Fruit fly (Drosophila melanogaster) whole organism, larva: ENCODE results near the gene Osi12.

Experiments
- noc ChIP-seq: fragments of 200-800 bp; sonication (Bioruptor generic); optimal IDR thresholded peaks from 3 replicates; lab custom pipeline; 2019; ENCODE audit warnings: missing biosample characterization, mild to moderate bottlenecking, missing genetic modification characterization, moderate library complexity

The Osi12 gene

dm6 chr3R:6278231-6278630 lies at the start of gene Osi12:
TSS of gene Osi12 (plus strand) at chr3R:6278531.
- TF ChIP-seq noc (tag; lab: Kevin White, UChicago): no peak

dm6 chr3R:6229055-6229841 lies 49.1 kb upstream of the Osi12 start:
- no peak for TF ChIP-seq noc (tag; lab: Kevin White, UChicago)

- TF ChIP-seq noc (tag; lab: Kevin White, UChicago): no peak
Observed at dm6 chr3R:6230298-6230697, 48.0 kb upstream of the Osi12 start.

- TF ChIP-seq noc (tag; lab: Kevin White, UChicago): no peak
Observed at dm6 chr3R:6231391-6231790, 46.9 kb upstream of the Osi12 start.

- TF ChIP-seq noc (tag; lab: Kevin White, UChicago): no peak
Observed at dm6 chr3R:6233104-6233503, 45.2 kb upstream of the Osi12 start.

dm6 chr3R:6234189-6234758 lies 44.1 kb upstream of the Osi12 start, which contains the start of gene Osi6:
TSS of gene Osi6 (plus strand) at chr3R:6234708.
- no peak for TF ChIP-seq noc (tag; lab: Kevin White, UChicago)

- no peak for TF ChIP-seq noc (tag; lab: Kevin White, UChicago)
Observed at dm6 chr3R:6238977-6239376, 39.4 kb upstream of the Osi12 start.

dm6 chr3R:6240263-6240662 lies 38.1 kb upstream of the Osi12 start:
- TF ChIP-seq noc (tag; lab: Kevin White, UChicago): no peak

dm6 chr3R:6241289-6241688 lies 37.0 kb upstream of the Osi12 start:
- TF ChIP-seq noc (tag; lab: Kevin White, UChicago): no peak

- no peak for TF ChIP-seq noc (tag; lab: Kevin White, UChicago)
Observed at dm6 chr3R:6244035-6244434, 34.3 kb upstream of the Osi12 start.

dm6 chr3R:6244986-6245385 lies 33.3 kb upstream of the Osi12 start:
- no peak for TF ChIP-seq noc (tag; lab: Kevin White, UChicago)

dm6 chr3R:6248694-6249093 lies 29.6 kb upstream of the Osi12 start, which contains the start of gene Osi7:
TSS of gene Osi7 (plus strand) at chr3R:6248994.
- no peak for TF ChIP-seq noc (tag; lab: Kevin White, UChicago)

- no peak for TF ChIP-seq noc (tag; lab: Kevin White, UChicago)
Observed at dm6 chr3R:6252809-6253208, 25.5 kb upstream of the Osi12 start.

dm6 chr3R:6254438-6254837 lies 23.9 kb upstream of the Osi12 start:
- TF ChIP-seq noc (tag; lab: Kevin White, UChicago): no peak

- no peak for TF ChIP-seq noc (tag; lab: Kevin White, UChicago)
Observed at dm6 chr3R:6254875-6255274, 23.5 kb upstream of the Osi12 start, which contains the start of gene Osi8. TSS of gene Osi8 (plus strand) at chr3R:6255175.

- no peak for TF ChIP-seq noc (tag; lab: Kevin White, UChicago)
Observed at dm6 chr3R:6259837-6260236, 18.5 kb upstream of the Osi12 start, which contains the start of gene Osi9. TSS of gene Osi9 (plus strand) at chr3R:6260211.

dm6 chr3R:6263658-6264057 lies 14.7 kb upstream of the Osi12 start, which contains the start of gene Osi10a:
TSS of gene Osi10a (plus strand) at chr3R:6263958.
- no peak for TF ChIP-seq noc (tag; lab: Kevin White, UChicago)
